Worm (Caenorhabditis elegans) whole organism, late embryonic: ENCODE measurements around the gene ddl-2.

Source experiments
- Y22D7AL.16 ChIP-seq: sonication (generic microtip); optimal IDR thresholded peaks from 2 replicates; lab custom pipeline; 2016; ENCODE audit warnings: missing genetic modification characterization, missing compliant biosample characterization
- ama-1 ChIP-seq: fragments of 150-350 bp; optimal IDR thresholded peaks from 2 replicates; lab custom pipeline; 2014
- ceh-22 ChIP-seq: sonication (generic microtip); optimal IDR thresholded peaks from 2 replicates; lab custom pipeline; 2017; ENCODE audit warnings: missing biosample characterization, missing genetic modification characterization
- ceh-30 ChIP-seq: fragments of 150-350 bp; optimal IDR thresholded peaks from 2 replicates; lab custom pipeline; 2014; ENCODE audit warnings: missing biosample characterization, missing genetic modification characterization
- hlh-8 ChIP-seq: sonication (generic microtip); optimal IDR thresholded peaks from 2 replicates; lab custom pipeline; 2016; ENCODE audit warnings: missing genotype, missing genetic modification characterization, missing compliant biosample characterization
- nhr-11 ChIP-seq: fragments of 150-350 bp; optimal IDR thresholded peaks from 2 replicates; lab custom pipeline; 2014; ENCODE audit warnings: missing biosample characterization, missing genetic modification characterization
- odd-2 ChIP-seq: sonication (generic microtip); optimal IDR thresholded peaks from 2 replicates; lab custom pipeline; 2017; ENCODE audit warnings: antibody characterized with exemption, mild to moderate bottlenecking, missing genetic modification characterization, missing compliant biosample characterization
- pqm-1 ChIP-seq: sonication (generic microtip); optimal IDR thresholded peaks from 2 replicates; lab custom pipeline; 2016; ENCODE audit warnings: missing genetic modification characterization, missing compliant biosample characterization
- sox-4 ChIP-seq: sonication (generic microtip); optimal IDR thresholded peaks from 2 replicates; lab custom pipeline; 2017; ENCODE audit warnings: mild to moderate bottlenecking, missing genetic modification characterization, inconsistent platforms, missing compliant biosample characterization
- tbx-7 ChIP-seq: sonication (generic microtip); optimal IDR thresholded peaks from 2 replicates; lab custom pipeline; 2016; ENCODE audit warnings: missing genotype, missing genetic modification characterization, missing compliant biosample characterization
- unc-42 ChIP-seq: sonication (generic microtip); optimal IDR thresholded peaks from 2 replicates; lab custom pipeline; 2016; ENCODE audit warnings: missing genotype, missing genetic modification characterization, missing compliant biosample characterization

DNA sequence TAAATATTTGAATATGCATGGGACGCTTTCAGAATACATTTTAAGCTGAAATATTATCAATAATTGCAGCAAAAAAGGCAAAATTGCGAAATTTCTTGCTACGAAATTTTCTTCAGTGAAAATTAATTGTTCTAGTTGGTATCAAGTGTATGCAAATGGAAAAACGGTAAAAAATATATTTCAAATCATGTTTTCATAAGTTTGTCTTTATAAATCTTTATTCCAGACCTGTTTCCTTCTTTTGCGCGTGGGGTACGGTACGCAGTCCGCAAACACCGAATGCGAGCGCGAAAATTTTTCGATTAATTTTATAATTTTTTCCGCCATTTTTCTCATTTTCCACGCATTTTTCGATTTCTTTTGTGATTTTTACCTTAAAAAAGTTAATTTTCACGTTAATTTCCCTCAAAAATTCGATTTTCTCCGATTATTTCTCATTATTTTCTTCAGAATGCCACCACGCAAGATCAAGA lies 49.1 kb upstream of the ddl-2 start, which contains the start of the genes fbxc-23 and csc-1:
- TF ChIP-seq tbx-7 (tag; lab: Kevin White, UChicago) (no peak), ama-1 (lab: Kevin White, UChicago) (no peak), sox-4 (tag; lab: Kevin White, UChicago) (no peak), nhr-11 (tag; lab: Kevin White, UChicago) (no peak), ceh-22 (tag; lab: Kevin White, UChicago) (no peak), odd-2 (tag; lab: Kevin White, UChicago) (no peak), pqm-1 (tag; lab: Kevin White, UChicago) (no peak), unc-42 (peak; percentile 16), Y22D7AL.16 (tag; lab: Kevin White, UChicago) (no peak), hlh-8 (tag; lab: Kevin White, UChicago) (no peak), ceh-30 (tag; lab: Kevin White, UChicago) (no peak)
